Worm (Caenorhabditis elegans) whole organism, L3 larva: ENCODE results near the gene ztf-13.

Experiments used
- ama-1 ChIP-seq: fragments of 150-350 bp; optimal IDR thresholded peaks from 2 replicates; lab custom pipeline; 2018
- ceh-82 ChIP-seq: fragments of 150-350 bp; optimal IDR thresholded peaks from 2 replicates; lab custom pipeline; 2014; ENCODE audit warnings: missing biosample characterization, missing genetic modification characterization
- ceh-9 ChIP-seq: sonication (generic microtip); optimal IDR thresholded peaks from 2 replicates; lab custom pipeline; 2018; ENCODE audit warnings: missing biosample characterization, missing genetic modification characterization
- jun-1 ChIP-seq: fragments of 150-350 bp; optimal IDR thresholded peaks from 2 replicates; lab custom pipeline; 2014; ENCODE audit warnings: missing biosample characterization, missing genetic modification reagents, missing genetic modification characterization
- pqm-1 ChIP-seq: fragments of 150-350 bp; optimal IDR thresholded peaks from 2 replicates; lab custom pipeline; 2017; ENCODE audit warnings: missing biosample characterization, missing genetic modification characterization, inconsistent platforms
- tbx-2 ChIP-seq: sonication (generic microtip); optimal IDR thresholded peaks from 2 replicates; lab custom pipeline; 2016; ENCODE audit warnings: mild to moderate bottlenecking, missing genetic modification characterization, missing compliant biosample characterization
- unc-62 ChIP-seq: fragments of 150-350 bp; sonication (generic microtip); optimal IDR thresholded peaks from 4 replicates; lab custom pipeline; 2014; ENCODE audit warnings: missing biosample characterization, missing genetic modification reagents, missing genetic modification characterization

ce11 chrX:3127626-3128142 is 25.7 kb upstream of the ztf-13 start:
- TF ChIP-seq unc-62 (GFP tag; lab: Kevin White, UChicago) (peak; percentile 90), ceh-9 (no peak), tbx-2 (peak; percentile 86), ceh-82 (peak; percentile 68), pqm-1 (tag; lab: Kevin White, UChicago) (peak; percentile 72), ama-1 (peak; percentile 29), jun-1 (peak; percentile 96)
